Worm (Caenorhabditis elegans): ENCODE data around the gene R09H3.2.

R09H3.2 gene

ce11 chrX:1627013-1627412, 37.8 kb downstream of the R09H3.2 start:
- TF ChIP-seq ceh-91 (GFP tag; IDR thresholded peaks at IDR 0.05) (no peak), F22D6.2 (tag; optimal IDR thresholded peaks at IDR 0.05) (peak; percentile 95), hrde-1 (tag; optimal IDR thresholded peaks at IDR 0.05; ENCODE audit: borderline replicate concordance) (no peak), rpc-1 (optimal IDR thresholded peaks at IDR 0.05) (peak; percentile 10), rpc-1 (tag; optimal IDR thresholded peaks at IDR 0.05) (no peak), nfya-2 (GFP tag; IDR thresholded peaks at IDR 0.05) (no peak), C17E4.6 (GFP tag; IDR thresholded peaks at IDR 0.05) (peak; percentile 76), dpff-1 (tag; optimal IDR thresholded peaks at IDR 0.05) (no peak), mcd-1 (GFP tag; IDR thresholded peaks at IDR 0.05) (peak; percentile 87), lin-26 (GFP tag; IDR thresholded peaks at IDR 0.05) (peak; percentile 80), fkh-3 (tag; optimal IDR thresholded peaks at IDR 0.05) (no peak), T26A5.8 (tag; optimal IDR thresholded peaks at IDR 0.05) (no peak), dpl-1 (GFP tag; optimal IDR thresholded peaks at IDR 0.05) (no peak), attf-6 (GFP tag; IDR thresholded peaks at IDR 0.05) (no peak), pbrm-1 (GFP tag; IDR thresholded peaks at IDR 0.05) (peak; percentile 94), xnd-1 (tag; optimal IDR thresholded peaks at IDR 0.05) (no peak), ets-4 (GFP tag; optimal IDR thresholded peaks at IDR 0.05) (peak; percentile 53), lsy-27 (tag; optimal IDR thresholded peaks at IDR 0.05; ENCODE audit: borderline replicate concordance, insufficient read depth) (no peak), ceh-40 (GFP tag; IDR thresholded peaks at IDR 0.05) (no peak), snpc-3.4 (tag; optimal IDR thresholded peaks at IDR 0.05) (peak; percentile 27), nfya-1 (tag; optimal IDR thresholded peaks at IDR 0.05; ENCODE audit: borderline replicate concordance, insufficient read depth) (no peak), ceh-100 (GFP tag; IDR thresholded peaks at IDR 0.05) (peak; percentile 61), mes-4 (tag; optimal IDR thresholded peaks at IDR 0.05) (no peak), nhr-27 (tag; optimal IDR thresholded peaks at IDR 0.05) (no peak), ztf-25 (GFP tag; IDR thresholded peaks at IDR 0.05) (no peak), F23B12.7 (tag; optimal IDR thresholded peaks at IDR 0.05; ENCODE audit: insufficient read depth) (peak; percentile 98), hsf-1 (GFP tag; IDR thresholded peaks at IDR 0.05) (no peak), cebp-1 (GFP tag; IDR thresholded peaks at IDR 0.05) (peak; percentile 49), cebp-1 (tag; optimal IDR thresholded peaks at IDR 0.05) (peak; percentile 97), F33H1.4 (GFP tag; IDR thresholded peaks at IDR 0.05) (0 out of 2 replicates have a peak, but pooled peaks have one; percentile 24), tbx-9 (tag; optimal IDR thresholded peaks at IDR 0.05; ENCODE audit: borderline replicate concordance) (no peak), let-526 (GFP tag; IDR thresholded peaks at IDR 0.05) (peak; percentile 95), sptf-2 (GFP tag; optimal IDR thresholded peaks at IDR 0.05) (peak; percentile 60), efl-1 (GFP tag; optimal IDR thresholded peaks at IDR 0.05) (no peak), B0035.1 (tag; optimal IDR thresholded peaks at IDR 0.05) (peak; percentile 95), nhr-90 (tag; optimal IDR thresholded peaks at IDR 0.05) (peak; percentile 93), pha-4 (tag; optimal IDR thresholded peaks at IDR 0.05) (peak; percentile 93), ekl-4 (GFP tag; IDR thresholded peaks at IDR 0.05) (peak; percentile 93), Y95B8A.8 (GFP tag; IDR thresholded peaks at IDR 0.05) (peak; percentile 54; the same call in 1 of the 2 replicates), ztf-28 (GFP tag; IDR thresholded peaks at IDR 0.05) (0 out of 2 replicates have a peak, but pooled peaks have one; percentile 15), Y53G8AR.9 (GFP tag; conservative IDR thresholded peaks at IDR 0.05) (peak; percentile 98), hlh-12 (tag; optimal IDR thresholded peaks at IDR 0.05) (peak; percentile 65), atf-7 (tag; optimal IDR thresholded peaks at IDR 0.05) (peak; percentile 97), B0336.3 (GFP tag; IDR thresholded peaks at IDR 0.05) (peak; percentile 99), unc-130 (GFP tag; optimal IDR thresholded peaks at IDR 0.05) (peak; percentile 0), ztf-6 (GFP tag; IDR thresholded peaks at IDR 0.05) (peak; percentile 86; the same call in 1 of the 2 replicates), B0019.2 (GFP tag; conservative IDR thresholded peaks at IDR 0.05) (no peak), chd-7 (tag; optimal IDR thresholded peaks at IDR 0.05) (peak; percentile 87), snpc-1.1 (tag; optimal IDR thresholded peaks at IDR 0.05; ENCODE audit: insufficient read depth) (no peak)
